Fruit fly (Drosophila melanogaster): ENCODE measurements around the gene CCT6.

The CCT6 gene

dm6 chrX:15745905-15746681, at the start of gene CCT6, which contains the start of gene CG8944 (continued):
- TF ChIP-seq Side (GFP tag; optimal IDR thresholded peaks at IDR 0.05) (no peak), crol (GFP tag; IDR thresholded peaks at IDR 0.05) (no peak), CG17568 (GFP tag; optimal IDR thresholded peaks at IDR 0.05) (no peak), CG43689 (GFP tag; IDR thresholded peaks at IDR 0.05) (no peak), hbn (GFP tag; IDR thresholded peaks at IDR 0.05; ENCODE audit: partially characterized antibody) (no peak), sug (tag; optimal IDR thresholded peaks at IDR 0.05) (peak; percentile 14), ems (GFP tag; optimal IDR thresholded peaks at IDR 0.05) (no peak), CG9932 (GFP tag; IDR thresholded peaks at IDR 0.05) (peak; percentile 71), CG12071 (GFP tag; optimal IDR thresholded peaks at IDR 0.05) (no peak), Aef1 (GFP tag; IDR thresholded peaks at IDR 0.05) (no peak), CG10543 (GFP tag; optimal IDR thresholded peaks at IDR 0.05) (no peak), sima (GFP tag; optimal IDR thresholded peaks at IDR 0.05) (no peak), hkb (optimal IDR thresholded peaks at IDR 0.05) (no peak), hkb (GFP tag; IDR thresholded peaks at IDR 0.05) (no peak), seq (GFP tag; IDR thresholded peaks at IDR 0.05) (no peak), Lpt (GFP tag; optimal IDR thresholded peaks at IDR 0.05) (no peak), CG9817 (tag; optimal IDR thresholded peaks at IDR 0.05) (no peak), CG18011 (GFP tag; optimal IDR thresholded peaks at IDR 0.05) (no peak), nau (GFP tag; optimal IDR thresholded peaks at IDR 0.05) (no peak), CG6689 (GFP tag; IDR thresholded peaks at IDR 0.05) (0 out of 2 replicates have a peak, but pooled peaks have one; percentile 6), dimm (GFP tag; IDR thresholded peaks at IDR 0.05) (no peak), CG5245 (GFP tag; optimal IDR thresholded peaks at IDR 0.05) (no peak), CG5953 (GFP tag; IDR thresholded peaks at IDR 0.05) (no peak), Spps (tag; optimal IDR thresholded peaks at IDR 0.05) (no peak), CG13894 (tag; optimal IDR thresholded peaks at IDR 0.05) (no peak), lab (GFP tag; optimal IDR thresholded peaks at IDR 0.05) (no peak), CG12769 (tag; optimal IDR thresholded peaks at IDR 0.05) (no peak), dati (GFP tag; IDR thresholded peaks at IDR 0.05) (no peak), Jarid2 (GFP tag; optimal IDR thresholded peaks at IDR 0.05) (no peak), sim (GFP tag; IDR thresholded peaks at IDR 0.05) (no peak), D (optimal IDR thresholded peaks at IDR 0.05) (no peak), D (GFP tag; optimal IDR thresholded peaks at IDR 0.05) (no peak), CG3838 (GFP tag; optimal IDR thresholded peaks at IDR 0.05) (no peak), gce (GFP tag; IDR thresholded peaks at IDR 0.05) (no peak), CG2202 (tag; optimal IDR thresholded peaks at IDR 0.05) (no peak), nerfin-1 (tag; optimal IDR thresholded peaks at IDR 0.05) (no peak), Fer3 (tag; optimal IDR thresholded peaks at IDR 0.05) (no peak), Bdp1 (GFP tag; optimal IDR thresholded peaks at IDR 0.05) (no peak), CG7372 (GFP tag; IDR thresholded peaks at IDR 0.05) (no peak; the same call in 1 of the 2 replicates), CG11723 (GFP tag; optimal IDR thresholded peaks at IDR 0.05) (no peak), CG8765 (GFP tag; IDR thresholded peaks at IDR 0.05) (no peak), Dp (GFP tag; optimal IDR thresholded peaks at IDR 0.05) (no peak), org-1 (GFP tag; optimal IDR thresholded peaks at IDR 0.05) (no peak), zfh2 (GFP tag; optimal IDR thresholded peaks at IDR 0.05) (peak; percentile 16), Nf-YC (tag; optimal IDR thresholded peaks at IDR 0.05) (peak; percentile 31), Hr3 (GFP tag; optimal IDR thresholded peaks at IDR 0.05) (peak; percentile 28), CG2889 (GFP tag; IDR thresholded peaks at IDR 0.05) (no peak), Kr (GFP tag; optimal IDR thresholded peaks at IDR 0.05) (no peak), CG3281 (GFP tag; optimal IDR thresholded peaks at IDR 0.05) (no peak), sob (GFP tag; IDR thresholded peaks at IDR 0.05) (no peak), br (optimal IDR thresholded peaks at IDR 0.05) (no peak), E2f1 (GFP tag; IDR thresholded peaks at IDR 0.05) (no peak)

Measured in whole organism, embryonic.